Fruit fly (Drosophila melanogaster) whole organism: ENCODE results near the gene sNPF-R.

ENCODE experiments used
- CG8478 ChIP-seq: fragments of >200 bp; optimal IDR thresholded peaks from 2 replicates; lab custom pipeline; 2018; ENCODE audit warnings: inconsistent platforms
- pan ChIP-seq: fragments of >200 bp; optimal IDR thresholded peaks from 2 replicates; lab custom pipeline; 2017
- psq ChIP-seq: fragments of >200 bp; optimal IDR thresholded peaks from 2 replicates; lab custom pipeline; 2017
- usp ChIP-seq: fragments of >200 bp; optimal IDR thresholded peaks from 2 replicates; lab custom pipeline; 2017; ENCODE audit warnings: missing biosample characterization, missing genetic modification characterization, mixed read lengths

DNA sequence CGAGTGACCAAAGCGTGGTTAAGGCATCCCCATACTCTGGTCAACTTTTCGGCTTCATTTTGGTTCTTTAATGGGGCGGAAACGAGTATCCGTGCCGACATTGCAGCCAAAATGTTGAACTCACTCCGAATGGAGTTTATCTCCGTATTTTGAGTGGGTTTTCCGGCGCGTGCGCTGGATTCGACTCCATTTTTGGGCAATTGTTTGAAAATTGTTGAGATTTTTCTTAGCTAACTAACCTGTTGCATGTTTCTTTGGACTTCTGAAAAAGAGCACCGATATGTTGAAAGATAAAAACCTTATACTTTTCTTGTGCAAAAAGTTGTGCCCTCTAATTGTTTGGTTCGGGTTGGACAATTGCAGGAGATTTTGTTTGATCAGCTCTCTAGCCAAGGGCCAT is 52.2 kb downstream of the sNPF-R start:
- no peak for TF ChIP-seq CG8478 (lab: Kevin White, UChicago)
- no peak for TF ChIP-seq pan
- no peak for TF ChIP-seq usp (GFP tag; lab: Kevin White, UChicago)
- TF ChIP-seq psq (lab: Kevin White, UChicago), result no peak
